Worm (Caenorhabditis elegans) whole organism, L3 larva: ENCODE results near the gene Y53F4B.9.
A peak's percentile ranks its signal among the peaks of the same experiment; 100 is the strongest.

Source experiments
- R02D3.7 ChIP-seq: fragments of 150-350 bp; optimal IDR thresholded peaks from 2 replicates; lab custom pipeline; 2014; ENCODE audit warnings: missing biosample characterization, missing genetic modification characterization
- ZK546.5 ChIP-seq: sonication (generic microtip); optimal IDR thresholded peaks from 2 replicates; lab custom pipeline; 2017; ENCODE audit warnings: missing biosample characterization, missing genetic modification characterization
- ama-1 ChIP-seq: fragments of 150-350 bp; optimal IDR thresholded peaks from 2 replicates; lab custom pipeline; 2018
- ceh-16 ChIP-seq: sonication (generic microtip); optimal IDR thresholded peaks from 2 replicates; lab custom pipeline; 2017; ENCODE audit warnings: missing biosample characterization, missing genetic modification characterization
- ceh-28 ChIP-seq: fragments of 150-350 bp; optimal IDR thresholded peaks from 2 replicates; lab custom pipeline; 2014; ENCODE audit warnings: missing biosample characterization, missing genetic modification reagents, missing genetic modification characterization
- ceh-82 ChIP-seq: fragments of 150-350 bp; optimal IDR thresholded peaks from 2 replicates; lab custom pipeline; 2014; ENCODE audit warnings: missing biosample characterization, missing genetic modification characterization
- ceh-9 ChIP-seq: sonication (generic microtip); optimal IDR thresholded peaks from 2 replicates; lab custom pipeline; 2018; ENCODE audit warnings: missing biosample characterization, missing genetic modification characterization
- daf-12 ChIP-seq: fragments of 150-350 bp; optimal IDR thresholded peaks from 2 replicates; lab custom pipeline; 2014; ENCODE audit warnings: missing biosample characterization, missing genetic modification reagents, missing genetic modification characterization
- egl-27 ChIP-seq: sonication (generic microtip); optimal IDR thresholded peaks from 4 replicates; lab custom pipeline; 2017; ENCODE audit warnings: missing biosample characterization, missing genetic modification reagents, missing genetic modification characterization
- egl-5 ChIP-seq: fragments of 150-350 bp; optimal IDR thresholded peaks from 2 replicates; lab custom pipeline; 2017; ENCODE audit warnings: missing biosample characterization, missing genetic modification reagents, missing genetic modification characterization, inconsistent platforms
- elt-1 ChIP-seq: fragments of 150-350 bp; optimal IDR thresholded peaks from 2 replicates; lab custom pipeline; 2014; ENCODE audit warnings: missing biosample characterization, missing genetic modification characterization
- elt-2 ChIP-seq: sonication (generic microtip); optimal IDR thresholded peaks from 2 replicates; lab custom pipeline; 2016; ENCODE audit warnings: missing genetic modification reagents, mild to moderate bottlenecking, missing genetic modification characterization, missing compliant biosample characterization
- elt-3 ChIP-seq, 3 experiments: fragments of 150-350 bp in 1 of 3; sonication (generic microtip) in 2 of 3; optimal IDR thresholded peaks; 2 replicates in 2 of 3; 4 replicates in 1 of 3; lab custom pipeline; 2014 to 2017; ENCODE audit warnings: missing biosample characterization in 3 of 3, missing genetic modification characterization in 3 of 3
- eor-1 ChIP-seq, 2 experiments: fragments of 150-350 bp; optimal IDR thresholded peaks; 2 replicates each; lab custom pipeline; 2014 to 2018; ENCODE audit warnings: missing biosample characterization in 2 of 2, missing genetic modification characterization in 2 of 2
- fkh-10 ChIP-seq: sonication (generic microtip); optimal IDR thresholded peaks from 2 replicates; lab custom pipeline; 2017; ENCODE audit warnings: missing biosample characterization, missing genetic modification reagents, missing genetic modification characterization
- hmg-11 ChIP-seq: sonication (generic microtip); optimal IDR thresholded peaks from 2 replicates; lab custom pipeline; 2016; ENCODE audit warnings: missing genetic modification characterization, missing compliant biosample characterization
- jun-1 ChIP-seq: fragments of 150-350 bp; optimal IDR thresholded peaks from 2 replicates; lab custom pipeline; 2014; ENCODE audit warnings: missing biosample characterization, missing genetic modification reagents, missing genetic modification characterization
- lin-39 ChIP-seq: fragments of 150-350 bp; optimal IDR thresholded peaks from 2 replicates; lab custom pipeline; 2018; ENCODE audit warnings: missing biosample characterization, missing genetic modification reagents, missing genetic modification characterization
- mdl-1 ChIP-seq: fragments of 150-350 bp; optimal IDR thresholded peaks from 2 replicates; lab custom pipeline; 2014; ENCODE audit warnings: missing biosample characterization, missing genetic modification characterization
- nfya-1 ChIP-seq: sonication (generic microtip); optimal IDR thresholded peaks from 2 replicates; lab custom pipeline; 2017; ENCODE audit warnings: missing genetic modification characterization, mild to moderate bottlenecking, missing compliant biosample characterization, antibody characterized with exemption, moderate library complexity; ENCODE audit not compliant: insufficient read depth
- nhr-23 ChIP-seq: fragments of 150-350 bp; optimal IDR thresholded peaks from 2 replicates; lab custom pipeline; 2014; ENCODE audit warnings: missing biosample characterization, missing genetic modification reagents, missing genetic modification characterization
- nhr-237 ChIP-seq: fragments of 150-350 bp; optimal IDR thresholded peaks from 2 replicates; lab custom pipeline; 2014; ENCODE audit warnings: missing biosample characterization, missing genetic modification characterization
- nhr-25 ChIP-seq: sonication (generic microtip); optimal IDR thresholded peaks from 2 replicates; lab custom pipeline; 2017; ENCODE audit warnings: missing biosample characterization, missing genetic modification characterization
- nhr-28 ChIP-seq: fragments of 150-350 bp; optimal IDR thresholded peaks from 2 replicates; lab custom pipeline; 2014; ENCODE audit warnings: missing biosample characterization, missing genetic modification characterization
- nhr-43 ChIP-seq: sonication (generic microtip); optimal IDR thresholded peaks from 2 replicates; lab custom pipeline; 2016; ENCODE audit warnings: mild to moderate bottlenecking, missing genetic modification characterization, missing compliant biosample characterization; ENCODE audit not compliant: poor library complexity, severe bottlenecking
- nhr-67 ChIP-seq: fragments of 150-350 bp; optimal IDR thresholded peaks from 2 replicates; lab custom pipeline; 2014; ENCODE audit warnings: missing biosample characterization, missing genetic modification characterization
- nhr-76 ChIP-seq: fragments of 150-350 bp; sonication (generic microtip); optimal IDR thresholded peaks from 5 replicates; lab custom pipeline; 2014; ENCODE audit warnings: missing biosample characterization, missing genetic modification characterization
- pha-4 ChIP-seq: fragments of 150-350 bp; optimal IDR thresholded peaks from 2 replicates; lab custom pipeline; 2014; ENCODE audit warnings: missing biosample characterization, missing genetic modification reagents, missing genetic modification characterization
- pqm-1 ChIP-seq: fragments of 150-350 bp; optimal IDR thresholded peaks from 2 replicates; lab custom pipeline; 2017; ENCODE audit warnings: missing biosample characterization, missing genetic modification characterization, inconsistent platforms
- sea-2 ChIP-seq: fragments of 150-350 bp; sonication (generic microtip); optimal IDR thresholded peaks from 4 replicates; lab custom pipeline; 2014; ENCODE audit warnings: missing biosample characterization, missing genetic modification reagents, missing genetic modification characterization
- skn-1 ChIP-seq: fragments of 150-350 bp; optimal IDR thresholded peaks from 2 replicates; lab custom pipeline; 2014; ENCODE audit warnings: missing biosample characterization, missing genetic modification characterization
- tbx-2 ChIP-seq: sonication (generic microtip); optimal IDR thresholded peaks from 2 replicates; lab custom pipeline; 2016; ENCODE audit warnings: mild to moderate bottlenecking, missing genetic modification characterization, missing compliant biosample characterization
- unc-39 ChIP-seq: sonication (generic microtip); optimal IDR thresholded peaks from 4 replicates; lab custom pipeline; 2017; ENCODE audit warnings: missing biosample characterization, missing genetic modification characterization
- zag-1 ChIP-seq: fragments of 150-350 bp; optimal IDR thresholded peaks from 2 replicates; lab custom pipeline; 2014; ENCODE audit warnings: missing biosample characterization, missing genetic modification characterization
- ztf-11 ChIP-seq: fragments of 150-350 bp; optimal IDR thresholded peaks from 2 replicates; lab custom pipeline; 2014; ENCODE audit warnings: missing biosample characterization, missing genetic modification characterization
- ztf-4 ChIP-seq: fragments of 150-350 bp; optimal IDR thresholded peaks from 2 replicates; lab custom pipeline; 2014; ENCODE audit warnings: missing biosample characterization, missing genetic modification characterization

Y53F4B.9 gene

ce11 chrII:14968275-14968674, 41.9 kb downstream of the Y53F4B.9 start:
- no peak for TF ChIP-seq pqm-1 (tag; lab: Kevin White, UChicago)
- TF ChIP-seq zag-1 (tag; lab: Kevin White, UChicago) = no peak
- no peak for TF ChIP-seq ceh-28
- TF ChIP-seq ama-1 = no peak
- no peak for TF ChIP-seq R02D3.7 (tag; lab: Kevin White, UChicago)
- TF ChIP-seq ztf-11 = no peak
- no peak for TF ChIP-seq nhr-237 (tag; lab: Kevin White, UChicago)
- no peak for TF ChIP-seq nhr-43 (tag; lab: Kevin White, UChicago)
- TF ChIP-seq elt-3 (tag; optimal IDR thresholded peaks at IDR 0.05; lab: Kevin White, UChicago) = no peak
- TF ChIP-seq daf-12 (tag; lab: Kevin White, UChicago) = no peak
- no peak for TF ChIP-seq nhr-25 (tag; lab: Kevin White, UChicago)
- TF ChIP-seq jun-1 = no peak
- TF ChIP-seq lin-39 = no peak
- TF ChIP-seq unc-39 (tag; lab: Kevin White, UChicago) = no peak
- no peak for TF ChIP-seq nfya-1
- TF ChIP-seq ceh-9 (tag; lab: Kevin White, UChicago) = no peak
- no peak for TF ChIP-seq elt-1 (tag; lab: Kevin White, UChicago)
- no peak for TF ChIP-seq egl-27
- TF ChIP-seq ceh-82 (tag; lab: Kevin White, UChicago) = no peak
- TF ChIP-seq, all 47 proteins: peak for 0

ce11 chrII:14967084-14967483, 43.1 kb downstream of the Y53F4B.9 start:
- peak; percentile 35 for TF ChIP-seq elt-2 (tag; lab: Kevin White, UChicago)
- no peak for TF ChIP-seq ztf-4 (tag; lab: Kevin White, UChicago)
- peak; percentile 96 for TF ChIP-seq pha-4 (tag; lab: Kevin White, UChicago)

- TF ChIP-seq nhr-23 (tag; lab: Kevin White, UChicago) (no peak), ZK546.5 (tag; lab: Kevin White, UChicago) (no peak), ceh-9 (tag; lab: Kevin White, UChicago) (no peak)
These were observed 43.8 kb downstream of the Y53F4B.9 start for ce11 chrII:14966420-14966819.

ce11 chrII:14964877-14965276, 45.3 kb downstream of the Y53F4B.9 start:
- TF ChIP-seq pha-4 (tag; lab: Kevin White, UChicago) (peak; percentile 24), ztf-4 (tag; lab: Kevin White, UChicago) (no peak), elt-2 (tag; lab: Kevin White, UChicago) (peak; percentile 88), sea-2 (no peak), skn-1 (tag; lab: Kevin White, UChicago) (no peak), pqm-1 (tag; lab: Kevin White, UChicago) (peak; percentile 85), tbx-2 (tag; lab: Kevin White, UChicago) (no peak), nhr-28 (no peak)

ce11 chrII:14964008-14964407, 46.2 kb downstream of the Y53F4B.9 start, which contains the start of gene elo-9:
TSS of gene elo-9 (minus strand) at chrII:14964108.
- TF ChIP-seq nhr-76 (no peak), daf-12 (tag; lab: Kevin White, UChicago) (no peak), eor-1 (tag; optimal IDR thresholded peaks at IDR 0.05; lab: Kevin White, UChicago) (no peak), R02D3.7 (tag; lab: Kevin White, UChicago) (no peak), nhr-67 (tag; lab: Kevin White, UChicago) (no peak), zag-1 (tag; lab: Kevin White, UChicago) (no peak), nhr-25 (tag; lab: Kevin White, UChicago) (no peak), ceh-9 (tag; lab: Kevin White, UChicago) (no peak), elt-2 (tag; lab: Kevin White, UChicago) (no peak)

ce11 chrII:14959273-14959672, 50.9 kb downstream of the Y53F4B.9 start:
- no peak for TF ChIP-seq hmg-11 (tag; lab: Kevin White, UChicago)
- TF ChIP-seq mdl-1 = no peak
- TF ChIP-seq zag-1 (tag; lab: Kevin White, UChicago) = no peak
- peak; percentile 90 for TF ChIP-seq elt-2 (tag; lab: Kevin White, UChicago)
- TF ChIP-seq jun-1 = peak; percentile 81
- no peak for TF ChIP-seq egl-5 (tag; lab: Kevin White, UChicago)
- no peak for TF ChIP-seq ceh-16 (tag; lab: Kevin White, UChicago)
- peak; percentile 9 for TF ChIP-seq pha-4 (tag; lab: Kevin White, UChicago)
- no peak for TF ChIP-seq fkh-10 (GFP tag; lab: Kevin White, UChicago)
- no peak for TF ChIP-seq ztf-4 (tag; lab: Kevin White, UChicago)
- no peak for TF ChIP-seq egl-27
- no peak for TF ChIP-seq ceh-82 (tag; lab: Kevin White, UChicago)
- no peak for TF ChIP-seq lin-39
- TF ChIP-seq pqm-1 (tag; lab: Kevin White, UChicago) = peak; percentile 54
- TF ChIP-seq, all 47 proteins: peak for 4
